Worm (Caenorhabditis elegans) whole organism, early embryonic: ENCODE data around the gene F25B5.3.

Experiments used
- B0310.2 ChIP-seq: sonication (generic microtip); optimal IDR thresholded peaks from 2 replicates; lab custom pipeline; 2016; ENCODE audit warnings: mild to moderate bottlenecking, missing genetic modification characterization, missing compliant biosample characterization
- F13C5.2 ChIP-seq: sonication (generic microtip); optimal IDR thresholded peaks from 2 replicates; lab custom pipeline; 2017; ENCODE audit warnings: mild to moderate bottlenecking, missing genetic modification characterization, inconsistent platforms, missing compliant biosample characterization
- aly-1 ChIP-seq: sonication (generic microtip); optimal IDR thresholded peaks from 2 replicates; lab custom pipeline; 2016; ENCODE audit warnings: missing genetic modification characterization, missing compliant biosample characterization
- ama-1 ChIP-seq: fragments of 150-350 bp; optimal IDR thresholded peaks from 2 replicates; lab custom pipeline; 2014
- ceh-13 ChIP-seq: fragments of 200-800 bp; sonication (Bioruptor generic); optimal IDR thresholded peaks from 2 replicates; lab custom pipeline; 2018; ENCODE audit warnings: mild to moderate bottlenecking, missing genetic modification characterization, missing compliant biosample characterization
- ceh-36 ChIP-seq: sonication (generic microtip); optimal IDR thresholded peaks from 2 replicates; lab custom pipeline; 2016; ENCODE audit warnings: missing genetic modification characterization, inconsistent platforms, missing compliant biosample characterization
- ets-7 ChIP-seq: sonication (generic microtip); optimal IDR thresholded peaks from 2 replicates; lab custom pipeline; 2016; ENCODE audit warnings: missing genotype, missing genetic modification characterization, missing compliant biosample characterization
- flt-1 ChIP-seq: fragments of 200-800 bp; sonication (Bioruptor generic); IDR thresholded peaks from 2 replicates; pipeline ENCODE4 v1.3.6; 2022; ENCODE audit warnings: missing genetic modification characterization, missing compliant biosample characterization
- hmbx-1 ChIP-seq: sonication (generic microtip); optimal IDR thresholded peaks from 2 replicates; lab custom pipeline; 2016; ENCODE audit warnings: mild to moderate bottlenecking, missing genetic modification characterization, missing compliant biosample characterization
- hmg-4 ChIP-seq: fragments of 200-800 bp; sonication (Bioruptor generic); optimal IDR thresholded peaks from 2 replicates; lab custom pipeline; 2018; ENCODE audit warnings: mild to moderate bottlenecking, missing genetic modification characterization, missing compliant biosample characterization
- hnd-1 ChIP-seq: sonication (generic microtip); optimal IDR thresholded peaks from 2 replicates; lab custom pipeline; 2016; ENCODE audit warnings: missing genetic modification characterization, missing compliant biosample characterization
- pes-1 ChIP-seq: fragments of 200-800 bp; sonication (Bioruptor generic); IDR thresholded peaks from 2 replicates; pipeline ENCODE4 v1.3.6; 2022; ENCODE audit warnings: missing genetic modification reagents, missing genetic modification characterization, missing compliant biosample characterization
- scrt-1 ChIP-seq: fragments of 200-800 bp; sonication (Bioruptor generic); IDR thresholded peaks from 2 replicates; pipeline ENCODE4 v1.3.6; 2022; ENCODE audit warnings: missing genetic modification characterization, missing compliant biosample characterization
- sea-1 ChIP-seq: fragments of 200-800 bp; sonication (Bioruptor generic); conservative IDR thresholded peaks from 2 replicates; pipeline ENCODE4 v1.3.6; 2022; ENCODE audit warnings: missing genetic modification characterization, missing compliant biosample characterization
- tbx-11 ChIP-seq: fragments of 200-800 bp; sonication (Bioruptor generic); IDR thresholded peaks from 2 replicates; pipeline ENCODE4 v1.3.6; 2022; ENCODE audit warnings: missing genetic modification characterization, missing compliant biosample characterization
- tbx-37 ChIP-seq: fragments of 200-800 bp; sonication (Bioruptor generic); conservative IDR thresholded peaks from 2 replicates; pipeline ENCODE4 v1.3.6; 2022; ENCODE audit warnings: missing genetic modification reagents, missing genetic modification characterization, missing compliant biosample characterization
- tra-4 ChIP-seq: sonication (generic microtip); optimal IDR thresholded peaks from 2 replicates; lab custom pipeline; 2017; ENCODE audit warnings: missing genetic modification characterization, missing compliant biosample characterization

Gene F25B5.3

DNA sequence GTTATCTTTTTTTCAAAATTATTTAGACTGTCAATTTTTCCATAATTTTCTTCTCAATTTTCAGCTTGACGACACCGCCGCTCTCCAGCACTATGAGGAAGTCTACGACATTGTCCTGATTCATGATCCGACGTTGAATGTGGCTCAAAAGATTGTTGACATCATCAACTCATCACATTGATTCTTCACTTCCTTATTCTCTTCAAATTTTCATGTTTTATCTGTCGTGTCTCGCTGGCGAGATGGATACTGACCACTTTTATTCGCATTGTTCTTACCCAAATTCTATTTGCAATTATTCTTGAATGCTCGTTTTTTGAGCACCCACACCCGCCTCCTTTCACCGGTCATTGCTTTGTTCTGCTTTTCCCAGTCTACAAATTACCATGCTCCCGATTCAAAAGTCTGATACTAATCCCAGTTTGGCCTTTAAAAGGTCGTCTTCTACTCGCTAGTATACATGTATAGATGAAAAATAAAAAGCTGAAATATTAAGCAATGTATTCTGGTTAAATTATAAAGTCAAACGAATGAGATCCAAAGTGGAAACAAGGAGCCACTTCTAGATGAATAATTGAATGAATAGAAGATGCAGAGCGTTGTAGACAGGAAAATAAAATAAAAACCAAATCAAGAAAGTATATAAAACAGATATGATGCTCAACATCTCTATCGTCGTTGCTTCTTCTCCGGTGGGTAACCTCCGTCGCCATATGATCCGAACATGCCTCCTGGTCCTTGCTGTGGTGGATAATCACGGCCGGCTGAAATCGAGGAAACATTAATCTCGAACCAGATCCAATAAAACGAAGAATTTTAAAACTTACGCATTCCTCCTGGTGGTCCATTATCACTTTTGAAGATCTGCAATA lies 4.6 kb downstream of the F25B5.3 start:
- TF ChIP-seq pes-1 (GFP tag; lab: Robert Waterston, UW) (no peak), B0310.2 (no peak), ama-1 (lab: Kevin White, UChicago) (no peak), flt-1 (GFP tag; lab: Robert Waterston, UW) (no peak), hnd-1 (no peak), sea-1 (GFP tag; lab: Robert Waterston, UW) (no peak), hmg-4 (GFP tag; lab: Kevin White, UChicago) (no peak), aly-1 (tag; lab: Kevin White, UChicago) (no peak), tbx-11 (GFP tag; lab: Robert Waterston, UW) (no peak), hmbx-1 (no peak), F13C5.2 (tag; lab: Kevin White, UChicago) (no peak), tra-4 (tag; lab: Kevin White, UChicago) (no peak), ceh-13 (GFP tag; lab: Kevin White, UChicago) (no peak), scrt-1 (GFP tag; lab: Robert Waterston, UW) (no peak)

DNA sequence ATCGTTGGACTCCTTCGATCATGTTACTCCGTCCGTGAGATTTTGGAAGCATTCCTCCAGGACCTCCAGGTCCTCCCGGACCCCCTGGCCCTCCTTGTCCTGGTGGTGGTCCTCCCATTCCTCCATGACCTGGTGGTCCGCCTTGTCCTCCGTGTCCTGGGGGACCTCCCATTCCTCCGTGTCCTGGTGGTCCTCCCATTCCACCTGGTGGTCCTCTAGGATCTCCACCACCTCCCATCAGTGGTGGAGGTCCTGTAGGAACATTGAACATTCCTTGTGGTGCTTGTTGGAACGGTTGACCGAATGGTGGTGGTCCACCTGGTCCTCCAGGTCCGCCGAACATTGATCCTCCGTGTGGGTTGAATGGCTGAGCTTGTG lies 5.2 kb downstream of the F25B5.3 start:
- TF ChIP-seq ceh-13 (GFP tag; lab: Kevin White, UChicago) (peak; percentile 2), ama-1 (lab: Kevin White, UChicago) (no peak), tra-4 (tag; lab: Kevin White, UChicago) (no peak), hmg-4 (GFP tag; lab: Kevin White, UChicago) (no peak), tbx-11 (GFP tag; lab: Robert Waterston, UW) (0 out of 2 replicates have a peak, but pooled peaks have one; percentile 21), hnd-1 (no peak), F13C5.2 (tag; lab: Kevin White, UChicago) (no peak)

DNA sequence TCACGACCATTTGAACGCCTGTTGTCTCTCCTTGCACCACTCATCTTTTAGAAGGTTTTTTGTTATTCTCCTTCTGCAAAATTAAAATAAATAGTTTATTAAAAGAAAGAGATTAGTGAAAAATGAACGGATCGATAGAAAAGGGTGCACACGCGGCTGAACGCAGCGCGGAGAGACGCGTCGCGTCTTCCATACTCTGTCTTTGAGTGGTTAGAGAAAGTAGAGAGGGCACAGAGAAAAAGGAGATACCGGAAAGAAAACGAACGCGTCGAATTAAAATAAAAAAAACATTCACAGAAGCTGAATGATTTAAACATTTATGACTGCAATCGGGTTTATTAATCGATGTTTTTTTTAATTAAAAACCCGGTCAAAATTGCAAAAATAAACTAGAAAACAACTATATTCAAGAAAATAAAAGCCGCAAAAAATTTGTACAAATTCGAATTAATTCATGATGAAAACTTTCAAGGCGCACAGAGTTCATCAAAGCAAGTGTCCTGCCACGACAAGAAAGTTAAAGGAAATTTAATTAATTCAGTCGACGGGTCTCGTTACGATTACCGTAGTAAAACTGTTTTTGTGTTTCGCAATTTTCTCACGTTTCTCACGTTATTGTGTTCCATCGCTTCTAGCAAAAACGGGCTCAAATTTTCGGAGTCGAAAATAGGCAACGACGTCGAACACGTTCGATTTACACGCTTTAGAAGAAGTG lies 9.6 kb downstream of the F25B5.3 start, which contains the start of the genes nono-1 and nop-1:
Gene nono-1 (minus strand): TSS at position 75 of the 715 bp plus-strand sequence.
Gene nop-1 (plus strand): TSS at position 551 of the 715 bp plus-strand sequence.
- TF ChIP-seq B0310.2 (no peak), flt-1 (GFP tag; lab: Robert Waterston, UW) (no peak), F13C5.2 (tag; lab: Kevin White, UChicago) (peak; percentile 2), tra-4 (tag; lab: Kevin White, UChicago) (no peak), hmbx-1 (no peak), hnd-1 (no peak), tbx-11 (GFP tag; lab: Robert Waterston, UW) (no peak), ama-1 (lab: Kevin White, UChicago) (no peak), sea-1 (GFP tag; lab: Robert Waterston, UW) (no peak), pes-1 (GFP tag; lab: Robert Waterston, UW) (no peak), hmg-4 (GFP tag; lab: Kevin White, UChicago) (peak; percentile 49), ets-7 (tag; lab: Kevin White, UChicago) (no peak)

DNA sequence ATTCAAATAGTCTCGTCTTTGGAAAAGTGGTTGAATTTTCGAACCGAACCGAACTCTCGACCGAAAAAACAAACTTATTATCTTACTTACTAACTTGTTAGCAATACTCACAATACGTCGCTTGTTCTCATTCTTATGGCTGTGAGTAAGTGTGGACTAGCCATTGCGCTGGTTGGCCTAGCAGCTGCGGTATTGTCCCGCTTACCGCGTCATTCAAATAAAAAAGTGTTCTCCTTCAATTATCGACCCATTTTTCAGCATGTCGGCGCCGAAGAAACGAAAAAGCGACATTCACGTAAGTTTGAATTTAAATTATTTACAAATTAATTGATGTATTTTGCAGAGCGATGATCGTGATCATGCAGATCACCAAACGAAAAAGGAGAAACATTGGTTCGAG lies 10.4 kb downstream of the F25B5.3 start:
- no peak for TF ChIP-seq F13C5.2 (tag; lab: Kevin White, UChicago)
- no peak for TF ChIP-seq ceh-13 (GFP tag; lab: Kevin White, UChicago)
- TF ChIP-seq flt-1 (GFP tag; lab: Robert Waterston, UW): no peak

DNA sequence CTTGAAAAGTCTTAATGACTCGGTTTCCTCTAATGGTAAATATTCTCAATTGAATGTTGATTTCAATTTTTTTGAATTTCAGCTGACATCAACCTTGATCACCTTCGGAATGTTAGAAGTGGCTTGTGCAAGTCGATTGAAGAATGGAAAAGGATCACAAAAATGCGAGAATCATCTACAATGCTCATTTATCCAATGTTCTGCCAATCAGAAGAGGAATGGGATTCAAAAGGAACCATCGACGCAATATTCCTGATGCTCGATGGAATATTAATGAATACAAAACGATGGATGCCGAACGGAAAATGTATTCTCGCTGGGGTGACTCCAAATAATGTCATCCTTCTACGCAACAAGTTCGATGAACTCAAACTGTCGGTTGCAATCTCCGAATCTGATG lies 12.9 kb downstream of the F25B5.3 start:
- no peak for TF ChIP-seq aly-1 (tag; lab: Kevin White, UChicago)
- TF ChIP-seq hnd-1: no peak

DNA sequence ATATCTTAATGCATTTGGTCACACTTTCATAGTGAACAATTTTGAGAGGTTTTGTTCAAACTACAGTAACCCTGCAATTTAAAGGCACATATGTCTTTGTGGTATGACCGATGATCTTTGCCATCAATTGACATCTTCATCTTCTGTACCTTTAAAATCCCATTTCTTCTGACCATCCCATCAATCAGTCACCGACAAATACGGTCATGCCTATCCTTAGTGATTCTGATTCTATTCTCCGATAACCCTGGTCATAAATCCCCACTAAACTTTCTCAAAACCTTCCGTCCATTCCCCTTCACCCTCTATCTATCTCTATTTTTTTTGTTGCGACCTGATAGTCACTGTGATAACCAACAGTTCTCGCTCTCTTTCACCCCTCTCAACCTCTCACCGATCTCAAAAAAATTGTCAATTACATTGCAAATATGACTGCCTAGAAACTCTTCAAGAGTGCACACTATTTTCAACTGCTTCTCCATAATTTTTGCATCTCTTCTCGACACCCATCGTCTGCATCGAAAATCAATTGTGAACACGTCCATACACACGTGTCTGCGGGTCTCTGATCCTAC lies 15.5 kb downstream of the F25B5.3 start:
- no peak for TF ChIP-seq ceh-36 (tag; lab: Kevin White, UChicago)

DNA sequence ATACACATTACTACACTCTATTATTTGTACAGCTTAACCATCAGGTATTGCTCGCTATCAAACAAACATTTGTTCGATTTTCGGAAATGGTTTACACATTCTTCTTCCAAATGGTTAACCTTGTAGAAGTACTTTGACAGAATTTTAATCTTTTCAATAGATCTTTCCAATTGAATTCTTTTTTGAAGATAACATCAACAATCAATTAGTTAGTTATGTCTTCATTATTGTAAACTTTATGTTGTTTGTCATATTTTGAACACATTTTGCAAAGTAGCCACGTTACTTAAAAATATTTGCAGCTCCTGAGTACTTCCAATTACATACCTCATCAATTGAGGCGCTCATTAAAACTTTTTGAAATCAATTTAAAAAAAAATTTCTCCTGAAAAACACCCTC lies 16.7 kb downstream of the F25B5.3 start:
- TF ChIP-seq scrt-1 (GFP tag; lab: Robert Waterston, UW) (no peak), tra-4 (tag; lab: Kevin White, UChicago) (no peak), ets-7 (tag; lab: Kevin White, UChicago) (no peak), flt-1 (GFP tag; lab: Robert Waterston, UW) (no peak), ceh-36 (tag; lab: Kevin White, UChicago) (no peak), aly-1 (tag; lab: Kevin White, UChicago) (no peak), tbx-37 (GFP tag; lab: Robert Waterston, UW) (no peak), ama-1 (lab: Kevin White, UChicago) (no peak), F13C5.2 (tag; lab: Kevin White, UChicago) (no peak), tbx-11 (GFP tag; lab: Robert Waterston, UW) (no peak)
